Worm (Caenorhabditis elegans): Measurements from ENCODE around the gene seb-3.
A peak's percentile ranks its signal among the peaks of the same experiment; 100 is the strongest.

The seb-3 gene

ce11 chrX:15016102-15016501 is 10.0 kb upstream of the seb-3 start:
- TF ChIP-seq hlh-26 (GFP tag; conservative IDR thresholded peaks at IDR 0.05) (no peak), F33H1.4 (GFP tag; IDR thresholded peaks at IDR 0.05) (no peak), aptf-3 (GFP tag; IDR thresholded peaks at IDR 0.05) (no peak), nhr-179 (tag; optimal IDR thresholded peaks at IDR 0.05) (no peak), dox-1 (GFP tag; IDR thresholded peaks at IDR 0.05) (no peak), ztf-22 (GFP tag; optimal IDR thresholded peaks at IDR 0.05) (no peak), hrde-1 (tag; optimal IDR thresholded peaks at IDR 0.05; ENCODE audit: borderline replicate concordance) (no peak)

ce11 chrX:15027566-15027965 is 1.5 kb downstream of the seb-3 start:
- TF ChIP-seq F33H1.4 (GFP tag; IDR thresholded peaks at IDR 0.05) (no peak), nfyb-1 (GFP tag; IDR thresholded peaks at IDR 0.05) (no peak), mes-4 (tag; optimal IDR thresholded peaks at IDR 0.05) (no peak), F52B5.7 (tag; optimal IDR thresholded peaks at IDR 0.05) (no peak), dpl-1 (GFP tag; optimal IDR thresholded peaks at IDR 0.05) (no peak)

ce11 chrX:15027997-15028396 is 1.9 kb downstream of the seb-3 start:
- no peak for TF ChIP-seq snpc-4 (GFP tag; optimal IDR thresholded peaks at IDR 0.05)
- peak in 2 of 4 experiments; percentile 54 to 75 for TF ChIP-seq snpc-4 (tag; optimal IDR thresholded peaks at IDR 0.05)
- TF ChIP-seq F10E7.11 (tag; optimal IDR thresholded peaks at IDR 0.05): no peak

ce11 chrX:15034787-15035186 is 8.7 kb downstream of the seb-3 start, which contains the start of gene dsc-1:
Gene dsc-1 (minus strand): TSS chrX:15034832.
- no peak for TF ChIP-seq lin-26 (GFP tag; IDR thresholded peaks at IDR 0.05)

ce11 chrX:15035748-15036147 is 9.6 kb downstream of the seb-3 start:
- TF ChIP-seq snpc-1.3 (tag; optimal IDR thresholded peaks at IDR 0.05; ENCODE audit: insufficient read depth) (no peak), dox-1 (GFP tag; IDR thresholded peaks at IDR 0.05) (no peak), repo-1 (tag; optimal IDR thresholded peaks at IDR 0.05) (no peak), ccch-3 (GFP tag; optimal IDR thresholded peaks at IDR 0.05) (no peak), ztf-28 (GFP tag; IDR thresholded peaks at IDR 0.05) (no peak)

ce11 chrX:15036287-15036686 is 10.2 kb downstream of the seb-3 start:
- no peak for TF ChIP-seq attf-5 (GFP tag; optimal IDR thresholded peaks at IDR 0.05)
- TF ChIP-seq ceh-79 (tag; optimal IDR thresholded peaks at IDR 0.05): no peak
- TF ChIP-seq bed-2 (GFP tag; IDR thresholded peaks at IDR 0.05): no peak
- TF ChIP-seq F55B11.4 (tag; optimal IDR thresholded peaks at IDR 0.05; ENCODE audit: borderline replicate concordance, insufficient read depth): no peak
- TF ChIP-seq egl-44 (GFP tag; IDR thresholded peaks at IDR 0.05): no peak
- peak; percentile 51 for TF ChIP-seq lin-40 (tag; optimal IDR thresholded peaks at IDR 0.05)
- no peak for TF ChIP-seq ama-1 (optimal IDR thresholded peaks at IDR 0.05)
- no peak for TF ChIP-seq ama-1 (GFP tag; optimal IDR thresholded peaks at IDR 0.05)
- TF ChIP-seq snpc-1.1 (tag; optimal IDR thresholded peaks at IDR 0.05; ENCODE audit: insufficient read depth): no peak
- no peak for TF ChIP-seq ztf-26 (tag; optimal IDR thresholded peaks at IDR 0.05)
- no peak for TF ChIP-seq attf-6 (GFP tag; IDR thresholded peaks at IDR 0.05)
- no peak for TF ChIP-seq nhr-120 (GFP tag; IDR thresholded peaks at IDR 0.05)
- no peak for TF ChIP-seq F57A8.1 (GFP tag; optimal IDR thresholded peaks at IDR 0.05)
- no peak for TF ChIP-seq dox-1 (GFP tag; IDR thresholded peaks at IDR 0.05)
- TF ChIP-seq hmg-1.2 (GFP tag; IDR thresholded peaks at IDR 0.05): no peak
- peak; percentile 65 for TF ChIP-seq repo-1 (tag; optimal IDR thresholded peaks at IDR 0.05)
- TF ChIP-seq ZK185.1 (tag; optimal IDR thresholded peaks at IDR 0.05; ENCODE audit: poor library complexity, severe bottlenecking): peak; percentile 19
- TF ChIP-seq lsy-27 (tag; optimal IDR thresholded peaks at IDR 0.05; ENCODE audit: borderline replicate concordance, insufficient read depth): no peak
- TF ChIP-seq nhr-27 (tag; optimal IDR thresholded peaks at IDR 0.05): no peak
- no peak for TF ChIP-seq tbx-9 (tag; optimal IDR thresholded peaks at IDR 0.05; ENCODE audit: borderline replicate concordance)
- TF ChIP-seq chd-7 (tag; optimal IDR thresholded peaks at IDR 0.05): peak; percentile 41
- no peak for TF ChIP-seq Y53G8AR.9 (GFP tag; conservative IDR thresholded peaks at IDR 0.05)
- no peak for TF ChIP-seq ceh-58 (GFP tag; IDR thresholded peaks at IDR 0.05)
- TF ChIP-seq ceh-100 (GFP tag; IDR thresholded peaks at IDR 0.05): no peak

Measured in whole organism, young adult.